Worm (Caenorhabditis elegans): ENCODE results near the gene znf-207.

The znf-207 gene

DNA sequence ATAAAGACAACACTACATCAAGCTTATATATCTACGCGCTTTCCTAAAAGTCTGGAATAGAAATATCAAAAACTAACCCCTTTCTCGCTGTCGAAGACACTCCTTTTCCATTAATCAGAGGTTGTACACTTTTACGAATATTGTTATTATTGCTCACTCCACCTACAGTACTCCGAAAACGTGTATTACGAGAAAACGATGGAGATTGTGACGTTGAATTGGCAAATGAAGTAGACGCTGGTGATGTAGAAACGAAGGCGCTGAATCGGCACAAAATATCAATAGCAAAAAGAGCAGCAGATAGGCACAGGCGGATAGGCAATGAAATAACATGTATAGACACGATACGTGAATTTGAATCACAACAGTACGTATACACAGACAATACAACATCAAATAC lies 33.5 kb downstream of the znf-207 start:
- TF ChIP-seq lin-15B (tag; optimal IDR thresholded peaks at IDR 0.05) (no peak), egl-43 (GFP tag; IDR thresholded peaks at IDR 0.05) (no peak)

DNA sequence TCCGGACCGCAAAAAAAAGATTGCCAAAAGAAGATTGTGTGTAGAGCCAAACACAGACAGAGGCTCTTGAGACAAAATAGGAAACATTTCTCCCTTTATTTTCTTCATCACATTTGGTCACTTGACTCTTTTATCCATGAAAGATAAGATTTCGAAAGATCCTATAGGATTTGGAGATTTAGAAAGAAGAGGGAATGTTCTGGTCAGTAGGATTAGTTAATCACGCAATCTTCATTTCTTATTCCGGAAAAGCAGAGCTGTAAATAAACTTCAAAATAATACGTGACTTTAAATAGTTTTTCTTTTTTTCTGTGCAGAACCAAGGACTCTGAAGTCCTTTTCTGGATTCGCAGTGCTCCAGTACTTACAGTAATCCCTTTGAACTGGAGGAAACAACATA lies 36.5 kb downstream of the znf-207 start:
- TF ChIP-seq daf-16 (GFP tag; optimal IDR thresholded peaks at IDR 0.05) (no peak), daf-16 (tag; optimal IDR thresholded peaks at IDR 0.05) (no peak), php-3 (GFP tag; IDR thresholded peaks at IDR 0.05) (no peak), dmd-9 (GFP tag; IDR thresholded peaks at IDR 0.05) (no peak), hlh-30 (tag; optimal IDR thresholded peaks at IDR 0.05; ENCODE audit: insufficient read depth) (peak; percentile 17)

DNA sequence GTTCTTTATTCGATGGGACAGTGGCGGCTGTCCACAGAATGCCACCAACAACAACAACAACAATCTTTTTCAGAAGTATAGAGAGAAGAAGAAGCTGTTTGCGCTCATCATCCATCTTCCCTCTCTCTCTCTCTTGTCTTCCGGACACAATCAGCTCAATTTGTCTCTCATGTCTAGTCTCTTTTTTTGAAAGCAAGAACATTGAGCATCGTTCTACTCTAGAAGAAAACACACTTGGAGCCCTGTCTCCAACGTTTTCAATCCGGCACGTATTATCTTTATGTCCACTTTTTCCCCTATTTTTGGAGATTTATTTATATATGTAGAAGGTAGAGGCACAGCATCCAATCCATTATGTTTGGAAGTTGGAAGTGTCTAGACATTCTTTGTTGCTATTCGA lies 38.0 kb downstream of the znf-207 start:
- TF ChIP-seq snpc-4 (tag; optimal IDR thresholded peaks at IDR 0.05) (no peak), php-3 (GFP tag; IDR thresholded peaks at IDR 0.05) (no peak), lsy-2 (tag; optimal IDR thresholded peaks at IDR 0.05) (peak in 1 of 2 experiments; percentile 27), lim-7 (GFP tag; IDR thresholded peaks at IDR 0.05) (no peak), lin-1 (GFP tag; IDR thresholded peaks at IDR 0.05) (no peak), gei-8 (GFP tag; optimal IDR thresholded peaks at IDR 0.05) (no peak), nhr-6 (tag; optimal IDR thresholded peaks at IDR 0.05) (no peak), F10B5.3 (tag; optimal IDR thresholded peaks at IDR 0.05) (no peak), ceh-82 (tag; optimal IDR thresholded peaks at IDR 0.05) (no peak), mdt-29 (GFP tag; IDR thresholded peaks at IDR 0.05) (no peak), daf-16 (GFP tag; optimal IDR thresholded peaks at IDR 0.05) (peak in 1 of 2 experiments; percentile 31), daf-16 (tag; optimal IDR thresholded peaks at IDR 0.05) (no peak), hlh-11 (tag; optimal IDR thresholded peaks at IDR 0.05) (no peak), sdz-12 (GFP tag; optimal IDR thresholded peaks at IDR 0.05) (no peak), Y105C5A.15 (GFP tag; IDR thresholded peaks at IDR 0.05) (no peak), hmg-1.1 (GFP tag; IDR thresholded peaks at IDR 0.05) (0 out of 2 replicates have a peak, but pooled peaks have one; percentile 25), hif-1 (tag; optimal IDR thresholded peaks at IDR 0.05) (peak in 1 of 2 experiments; percentile 51), saeg-2 (GFP tag; IDR thresholded peaks at IDR 0.05) (no peak), attf-4 (tag; optimal IDR thresholded peaks at IDR 0.05) (no peak), R02D3.7 (tag; optimal IDR thresholded peaks at IDR 0.05) (no peak), nhr-42 (GFP tag; IDR thresholded peaks at IDR 0.05) (no peak), ceh-20 (GFP tag; IDR thresholded peaks at IDR 0.05) (no peak), ztf-11 (tag; optimal IDR thresholded peaks at IDR 0.05) (no peak)

DNA sequence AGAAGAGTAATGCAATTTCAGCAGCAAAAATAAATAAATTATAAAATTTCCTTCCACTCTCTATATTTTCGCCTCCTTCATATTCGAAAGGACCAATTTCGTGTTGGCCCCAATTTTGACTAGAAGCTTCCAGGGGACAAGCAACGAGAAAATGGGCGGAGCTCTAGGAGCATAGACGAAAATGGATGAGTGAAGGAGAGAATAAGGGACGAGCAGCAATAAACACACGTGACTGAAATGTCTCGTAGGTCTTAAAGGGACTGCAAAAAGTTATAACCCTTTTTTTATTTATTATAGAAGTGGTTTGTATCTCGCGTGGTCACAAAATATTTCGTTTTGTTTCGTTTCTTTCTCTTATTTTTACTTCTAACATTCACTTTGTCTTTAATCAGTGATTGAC lies 39.0 kb downstream of the znf-207 start:
- TF ChIP-seq ctbp-1 (GFP tag; IDR thresholded peaks at IDR 0.05) (0 out of 2 replicates have a peak, but pooled peaks have one; percentile 33), ceh-20 (GFP tag; IDR thresholded peaks at IDR 0.05) (peak; percentile 67), lin-13 (GFP tag; optimal IDR thresholded peaks at IDR 0.05) (no peak), rbr-2 (tag; optimal IDR thresholded peaks at IDR 0.05) (peak; percentile 20), lsy-2 (tag; optimal IDR thresholded peaks at IDR 0.05) (peak in 1 of 2 experiments; percentile 58), cey-2 (tag; optimal IDR thresholded peaks at IDR 0.05; ENCODE audit: borderline replicate concordance, insufficient read depth) (no peak), hmg-1.1 (GFP tag; IDR thresholded peaks at IDR 0.05) (0 out of 2 replicates have a peak, but pooled peaks have one; percentile 24), mep-1 (tag; optimal IDR thresholded peaks at IDR 0.05) (peak; percentile 45), mdl-1 (tag; optimal IDR thresholded peaks at IDR 0.05) (peak in 1 of 2 experiments; percentile 49), ZK546.5 (tag; optimal IDR thresholded peaks at IDR 0.05) (no peak), hlh-30 (tag; optimal IDR thresholded peaks at IDR 0.05; ENCODE audit: insufficient read depth) (peak; percentile 72), Y5F2A.4 (GFP tag; optimal IDR thresholded peaks at IDR 0.05) (no peak), daf-8 (GFP tag; IDR thresholded peaks at IDR 0.05) (no peak), nhr-25 (tag; optimal IDR thresholded peaks at IDR 0.05; ENCODE audit: borderline replicate concordance, insufficient read depth) (no peak)
